Fruit fly (Drosophila melanogaster) Kc167 (cell line): ENCODE results near the gene Atxn7.

Source experiments
- h ChIP-seq: fragments of >200 bp; optimal IDR thresholded peaks from 3 replicates; lab custom pipeline; 2018; ENCODE audit warnings: missing external identifiers
- insv ChIP-seq: fragments of >200 bp; optimal IDR thresholded peaks from 3 replicates; lab custom pipeline; 2018; ENCODE audit warnings: missing external identifiers

- no peak for TF ChIP-seq h (lab: Kevin White, UChicago)
- no peak for TF ChIP-seq insv (lab: Kevin White, UChicago)
These were observed 14.9 kb downstream of the Atxn7 start, which contains the start of gene CG43750 for dm6 chr2L:2390589-2390988.
